Fruit fly (Drosophila melanogaster): ENCODE measurements around the gene Drs.

Gene Drs

DNA sequence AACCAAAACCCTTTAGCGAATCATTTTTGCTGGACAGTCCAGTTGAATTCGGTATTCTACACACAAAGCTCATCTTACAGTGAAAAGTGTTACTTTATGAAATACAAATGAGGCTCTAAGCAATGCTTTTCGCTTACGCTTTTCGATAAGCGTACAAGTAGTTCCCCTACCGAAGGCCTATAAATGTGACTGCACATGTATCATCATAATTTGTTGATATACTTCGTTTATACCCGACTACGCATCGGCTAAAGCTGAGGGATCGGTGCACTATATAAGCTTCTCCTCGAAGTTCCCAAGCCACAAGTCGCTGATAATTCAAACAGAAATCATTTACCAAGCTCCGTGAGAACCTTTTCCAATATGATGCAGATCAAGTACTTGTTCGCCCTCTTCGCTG lies at the start of gene Drs:
Gene Drs, plus strand, starts transcription at position 301 of the 400 bp plus-strand sequence.
- TF ChIP-seq CG8478 (optimal IDR thresholded peaks at IDR 0.05) (no peak), CTCF (optimal IDR thresholded peaks at IDR 0.05) (no peak)

dm6 chr3L:3319992-3320732 lies 49.2 kb upstream of the Drs start:
- TF ChIP-seq CG8478 (optimal IDR thresholded peaks at IDR 0.05) (no peak), CTCF (optimal IDR thresholded peaks at IDR 0.05) (no peak)

DNA sequence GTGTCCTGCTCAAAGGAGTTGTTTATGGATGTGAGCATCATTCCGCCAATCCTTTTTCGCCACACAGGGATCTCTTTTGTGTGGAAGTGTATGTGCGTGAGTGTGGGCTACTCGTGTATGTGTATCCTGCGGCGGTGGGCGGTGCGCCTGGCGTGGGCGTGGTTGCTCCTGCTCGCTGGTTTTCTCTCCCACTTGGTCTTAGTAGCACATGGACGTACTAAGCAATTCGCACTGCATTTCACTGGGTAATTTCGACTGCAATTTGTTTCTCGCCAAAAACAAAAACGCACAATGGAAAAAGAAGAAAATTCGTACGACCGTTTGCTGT lies 43.8 kb upstream of the Drs start:
- no peak for TF ChIP-seq CTCF (optimal IDR thresholded peaks at IDR 0.05)

- TF ChIP-seq CG8478 (optimal IDR thresholded peaks at IDR 0.05) (no peak), CTCF (optimal IDR thresholded peaks at IDR 0.05) (no peak)
Measured at dm6 chr3L:3325925-3326903, 43.1 kb upstream of the Drs start, which contains the start of gene Gtpx. TSS of gene Gtpx (plus strand) at chr3L:3326265.

DNA sequence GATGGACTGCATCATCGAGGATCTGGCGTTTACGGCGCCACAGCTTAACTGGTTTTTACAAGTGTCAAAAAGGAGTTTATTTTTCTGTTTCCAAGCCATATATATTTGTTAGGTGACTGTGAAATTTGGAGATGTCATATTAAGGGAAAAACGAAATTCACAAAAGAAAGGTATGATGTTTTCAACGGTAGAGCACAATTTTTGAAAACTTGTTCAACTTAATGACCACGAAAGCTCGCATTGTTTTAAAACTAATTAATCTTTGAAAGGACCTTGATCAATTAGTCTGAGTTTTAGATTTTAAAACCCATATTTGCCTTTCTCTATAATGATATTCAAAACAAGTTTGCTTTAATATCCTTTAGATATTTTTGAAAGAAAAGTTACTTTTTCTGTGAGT lies 40.6 kb upstream of the Drs start, which contains the start of gene Strip:
Gene Strip, minus strand, starts transcription at position 101 of the 400 bp plus-strand sequence.
- TF ChIP-seq CG8478 (optimal IDR thresholded peaks at IDR 0.05) (no peak), CTCF (optimal IDR thresholded peaks at IDR 0.05) (no peak)

- TF ChIP-seq CG8478 (optimal IDR thresholded peaks at IDR 0.05): no peak
- TF ChIP-seq CTCF (optimal IDR thresholded peaks at IDR 0.05): no peak
Measured at dm6 chr3L:3329763-3330162, 39.6 kb upstream of the Drs start, which contains the start of gene CG14961. TSS of gene CG14961 (plus strand) at chr3L:3330063.

DNA sequence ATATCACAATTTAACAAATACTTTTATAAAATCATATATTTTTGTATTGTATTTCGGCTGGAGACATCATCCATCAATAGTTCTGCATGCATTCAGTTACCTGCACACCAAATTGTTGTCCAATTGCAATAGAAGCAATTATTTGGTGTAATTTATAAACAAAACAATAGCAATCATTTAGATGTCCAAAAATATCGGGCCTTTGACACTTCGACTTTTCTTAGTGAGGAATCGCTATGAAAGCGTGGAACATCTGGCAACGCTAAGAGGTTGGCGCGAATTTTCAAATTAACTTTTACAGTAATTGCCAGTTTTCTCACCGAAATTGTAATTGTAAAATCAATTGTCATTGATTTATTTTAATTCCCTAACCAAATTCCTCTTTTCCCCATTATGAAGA lies 34.6 kb upstream of the Drs start, which contains the start of gene CG14969:
Gene CG14969, minus strand, starts transcription at position 195 of the 400 bp plus-strand sequence.
- TF ChIP-seq CTCF (optimal IDR thresholded peaks at IDR 0.05) (no peak), CG8478 (optimal IDR thresholded peaks at IDR 0.05) (no peak)

- no peak for TF ChIP-seq CTCF (optimal IDR thresholded peaks at IDR 0.05)
- no peak for TF ChIP-seq CG8478 (optimal IDR thresholded peaks at IDR 0.05)
Measured at dm6 chr3L:3335688-3336087, 33.7 kb upstream of the Drs start, which contains the start of gene Drsl1. TSS of gene Drsl1 (minus strand) at chr3L:3335788.

DNA sequence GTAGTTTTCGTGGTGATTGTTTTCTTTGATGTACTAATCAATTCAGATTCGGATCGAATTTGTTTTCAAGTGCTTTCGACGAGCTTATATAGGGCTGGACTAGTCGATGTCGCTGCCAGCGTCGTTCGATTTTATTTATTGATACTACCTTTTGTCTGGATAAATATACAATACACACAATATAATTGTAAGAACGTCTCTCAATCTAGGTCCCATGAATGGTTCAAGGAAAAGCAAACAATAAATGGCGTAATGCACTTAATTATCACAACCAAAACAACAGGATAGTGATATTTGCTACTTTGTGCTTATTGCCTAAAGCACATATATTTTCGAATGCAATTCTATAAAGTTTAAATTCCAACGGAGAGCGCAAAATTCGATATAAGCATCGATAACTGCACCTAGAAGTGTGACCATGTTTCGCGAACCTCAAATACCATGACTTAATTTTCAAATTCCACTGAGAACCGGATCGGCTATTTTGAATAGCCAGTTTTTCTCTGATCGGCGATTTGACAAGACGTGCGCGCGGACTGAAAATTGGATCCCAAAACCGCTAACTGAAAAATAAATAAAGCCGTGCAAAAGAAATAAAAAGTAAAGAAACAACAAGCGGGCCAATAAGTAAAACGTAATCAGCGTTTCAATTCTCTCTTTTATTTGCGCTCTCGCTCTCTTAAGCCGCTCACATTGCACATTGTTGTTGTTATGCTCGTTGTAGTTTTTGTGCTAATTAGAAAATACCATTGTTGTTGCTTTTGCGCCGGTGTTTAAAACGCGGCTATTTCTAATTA lies 32.8 kb upstream of the Drs start, which contains the start of the genes Drsl6 and kst:
Gene Drsl6, minus strand, starts transcription at position 51 of the 797 bp plus-strand sequence.
Gene kst, plus strand, starts transcription at position 493 of the 797 bp plus-strand sequence.
- TF ChIP-seq CTCF (optimal IDR thresholded peaks at IDR 0.05): no peak

dm6 chr3L:3337345-3337928 lies 31.9 kb upstream of the Drs start:
- no peak for TF ChIP-seq CG8478 (optimal IDR thresholded peaks at IDR 0.05)
- TF ChIP-seq CTCF (optimal IDR thresholded peaks at IDR 0.05): no peak

- TF ChIP-seq CTCF (optimal IDR thresholded peaks at IDR 0.05) (no peak), CG8478 (optimal IDR thresholded peaks at IDR 0.05) (no peak)
Measured at dm6 chr3L:3338028-3338855, 31.1 kb upstream of the Drs start.

DNA sequence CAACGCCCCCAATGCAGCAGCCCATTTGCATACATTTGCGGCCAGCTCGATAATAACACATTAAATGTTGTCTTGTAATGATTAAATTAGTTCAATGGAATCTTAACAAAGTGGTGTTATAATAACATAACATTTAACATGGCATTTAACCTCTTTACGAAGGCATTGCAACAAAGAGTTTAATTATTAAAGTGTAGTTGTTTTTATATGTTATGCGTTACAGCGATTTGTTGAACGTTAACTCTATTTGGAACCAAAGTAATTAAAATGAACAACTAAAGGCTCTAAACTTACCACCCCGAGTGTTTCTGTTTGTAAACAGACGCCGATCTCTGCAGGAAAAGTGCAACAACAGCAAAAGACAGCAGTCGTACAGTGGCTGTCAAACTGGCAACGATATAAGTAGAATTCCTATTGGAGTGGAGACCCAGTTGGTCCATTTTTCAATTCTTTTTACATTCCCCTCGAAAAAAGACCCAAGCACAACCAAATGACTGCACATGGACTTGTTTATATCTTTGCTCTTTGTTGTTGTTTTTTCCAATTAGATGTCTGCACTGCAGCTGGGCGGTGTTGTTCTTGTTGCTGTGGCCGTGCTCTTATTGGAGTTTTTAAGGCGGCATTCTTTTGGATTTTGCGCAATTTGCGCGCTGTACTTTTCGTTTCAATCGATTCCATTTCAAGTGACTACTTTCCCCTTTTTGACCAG lies 30.3 kb upstream of the Drs start:
- TF ChIP-seq CG8478 (optimal IDR thresholded peaks at IDR 0.05) (no peak), CTCF (optimal IDR thresholded peaks at IDR 0.05) (no peak)

dm6 chr3L:3339695-3340226 lies 29.6 kb upstream of the Drs start:
- no peak for TF ChIP-seq CG8478 (optimal IDR thresholded peaks at IDR 0.05)
- TF ChIP-seq CTCF (optimal IDR thresholded peaks at IDR 0.05): no peak

Data from S2 (cell line).